Worm (Caenorhabditis elegans): ENCODE data around the gene R05H5.4.

DNA sequence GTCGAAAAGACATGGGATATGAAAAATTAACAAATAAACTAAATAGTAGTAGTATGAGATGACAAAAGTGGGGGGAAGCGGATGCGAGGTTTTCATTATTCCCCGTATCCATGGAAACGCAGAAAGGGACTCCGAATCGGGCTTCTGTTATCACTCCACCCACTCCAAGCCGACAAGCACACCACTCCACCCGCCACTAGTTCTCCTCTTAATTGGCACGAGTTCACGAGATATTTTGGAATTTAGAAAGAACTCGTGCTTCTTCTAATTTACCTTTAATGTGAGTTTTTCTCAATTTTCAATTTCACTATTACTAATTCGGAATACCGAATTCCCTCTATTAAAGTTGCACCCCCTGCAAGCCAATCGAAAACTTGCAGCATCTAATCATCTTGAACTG, 33.4 kb downstream of the R05H5.4 start:
- TF ChIP-seq F13C5.2 (tag; optimal IDR thresholded peaks at IDR 0.05): no peak
- no peak for TF ChIP-seq tbx-11 (GFP tag; IDR thresholded peaks at IDR 0.05)

All from whole organism, early embryonic.